Worm (Caenorhabditis elegans): Measurements from ENCODE around the gene nhr-162.

ce11 chrV:6991771-6992170 lies at the start of gene nhr-162:
- TF ChIP-seq ama-1 (optimal IDR thresholded peaks at IDR 0.05) (no peak), hnd-1 (tag; optimal IDR thresholded peaks at IDR 0.05) (no peak), hmg-4 (GFP tag; optimal IDR thresholded peaks at IDR 0.05) (no peak), tra-4 (tag; optimal IDR thresholded peaks at IDR 0.05) (no peak), ceh-36 (tag; optimal IDR thresholded peaks at IDR 0.05) (no peak), aly-1 (tag; optimal IDR thresholded peaks at IDR 0.05) (no peak), scrt-1 (GFP tag; IDR thresholded peaks at IDR 0.05) (no peak), ets-7 (tag; optimal IDR thresholded peaks at IDR 0.05) (no peak), hmbx-1 (tag; optimal IDR thresholded peaks at IDR 0.05) (no peak), flt-1 (GFP tag; IDR thresholded peaks at IDR 0.05) (no peak), F13C5.2 (tag; optimal IDR thresholded peaks at IDR 0.05) (no peak), tbx-37 (GFP tag; conservative IDR thresholded peaks at IDR 0.05) (no peak), pes-1 (GFP tag; IDR thresholded peaks at IDR 0.05) (no peak)
